Worm (Caenorhabditis elegans): ENCODE measurements around the gene dpy-9.

The dpy-9 gene

ce11 chrIV:295734-296201 is 36.8 kb upstream of the dpy-9 start (continued):
- no peak; the same call in 1 of the 2 replicates for TF ChIP-seq Y53G8AR.9 (GFP tag; conservative IDR thresholded peaks at IDR 0.05)
- TF ChIP-seq let-607 (tag; optimal IDR thresholded peaks at IDR 0.05): peak; percentile 43 to 45
- no peak for TF ChIP-seq him-1 (tag; optimal IDR thresholded peaks at IDR 0.05)
- peak; percentile 16 for TF ChIP-seq lin-54 (GFP tag; optimal IDR thresholded peaks at IDR 0.05)
- TF ChIP-seq ztf-3 (GFP tag; optimal IDR thresholded peaks at IDR 0.05): peak; percentile 0
- TF ChIP-seq ceh-27 (GFP tag; optimal IDR thresholded peaks at IDR 0.05): no peak
- no peak for TF ChIP-seq rcor-1 (GFP tag; IDR thresholded peaks at IDR 0.05)
- peak; percentile 62 for TF ChIP-seq madf-10 (tag; optimal IDR thresholded peaks at IDR 0.05)
- TF ChIP-seq nhr-120 (GFP tag; IDR thresholded peaks at IDR 0.05): 0 out of 2 replicates have a peak, but pooled peaks have one; percentile 62
- no peak for TF ChIP-seq snpc-4 (GFP tag; optimal IDR thresholded peaks at IDR 0.05)
- TF ChIP-seq snpc-4 (tag; optimal IDR thresholded peaks at IDR 0.05): peak in 1 of 4 experiments; percentile 10
- TF ChIP-seq mxl-1 (tag; optimal IDR thresholded peaks at IDR 0.05): no peak

- TF ChIP-seq let-607 (tag; optimal IDR thresholded peaks at IDR 0.05) (no peak), nfyb-1 (GFP tag; IDR thresholded peaks at IDR 0.05) (0 out of 2 replicates have a peak, but pooled peaks have one; percentile 25), attf-5 (GFP tag; optimal IDR thresholded peaks at IDR 0.05) (peak; percentile 9), cebp-1 (GFP tag; IDR thresholded peaks at IDR 0.05) (no peak), cebp-1 (tag; optimal IDR thresholded peaks at IDR 0.05) (peak; percentile 10), lin-26 (GFP tag; IDR thresholded peaks at IDR 0.05) (0 out of 2 replicates have a peak, but pooled peaks have one; percentile 37), lsy-27 (tag; optimal IDR thresholded peaks at IDR 0.05; ENCODE audit: borderline replicate concordance, insufficient read depth) (no peak), madf-3 (GFP tag; IDR thresholded peaks at IDR 0.05) (0 out of 2 replicates have a peak, but pooled peaks have one; percentile 21), nhr-120 (GFP tag; IDR thresholded peaks at IDR 0.05) (0 out of 2 replicates have a peak, but pooled peaks have one; percentile 17)
Observed at ce11 chrIV:294737-295136, 35.7 kb upstream of the dpy-9 start.

ce11 chrIV:293995-294700 is 35.1 kb upstream of the dpy-9 start:
- 0 out of 2 replicates have a peak, but pooled peaks have one; percentile 5 for TF ChIP-seq cebp-2 (GFP tag; IDR thresholded peaks at IDR 0.05)
- TF ChIP-seq F10E7.11 (tag; optimal IDR thresholded peaks at IDR 0.05): no peak
- no peak for TF ChIP-seq T07F8.4 (tag; optimal IDR thresholded peaks at IDR 0.05)
- TF ChIP-seq let-526 (GFP tag; IDR thresholded peaks at IDR 0.05): 0 out of 2 replicates have a peak, but pooled peaks have one; percentile 36

ce11 chrIV:293163-293755 is 34.3 kb upstream of the dpy-9 start:
- no peak for TF ChIP-seq mxl-1 (tag; optimal IDR thresholded peaks at IDR 0.05)
- TF ChIP-seq Y53G8AR.9 (GFP tag; conservative IDR thresholded peaks at IDR 0.05): 0 out of 2 replicates have a peak, but pooled peaks have one; percentile 65
- TF ChIP-seq aptf-3 (GFP tag; IDR thresholded peaks at IDR 0.05): no peak
- TF ChIP-seq athp-1 (tag; optimal IDR thresholded peaks at IDR 0.05): no peak

ce11 chrIV:291851-292367 is 32.9 kb upstream of the dpy-9 start:
- TF ChIP-seq lin-54 (GFP tag; optimal IDR thresholded peaks at IDR 0.05) (peak; percentile 20), Y53G8AR.9 (GFP tag; conservative IDR thresholded peaks at IDR 0.05) (peak; percentile 60; the same call in 1 of the 2 replicates), hmg-1.2 (GFP tag; IDR thresholded peaks at IDR 0.05) (0 out of 2 replicates have a peak, but pooled peaks have one; percentile 16), Y56A3A.18 (GFP tag; IDR thresholded peaks at IDR 0.05) (no peak; the same call in 1 of the 2 replicates), snpc-1.3 (tag; optimal IDR thresholded peaks at IDR 0.05; ENCODE audit: insufficient read depth) (no peak), nhr-90 (tag; optimal IDR thresholded peaks at IDR 0.05) (peak; percentile 42), ekl-4 (GFP tag; IDR thresholded peaks at IDR 0.05) (0 out of 2 replicates have a peak, but pooled peaks have one; percentile 16), pbrm-1 (GFP tag; IDR thresholded peaks at IDR 0.05) (peak; percentile 53; the same call in 1 of the 2 replicates), ztf-18 (tag; optimal IDR thresholded peaks at IDR 0.05) (no peak), lin-40 (tag; optimal IDR thresholded peaks at IDR 0.05) (peak; percentile 45), chd-7 (tag; optimal IDR thresholded peaks at IDR 0.05) (peak; percentile 30), pha-4 (tag; optimal IDR thresholded peaks at IDR 0.05) (peak; percentile 18), ZK185.1 (tag; optimal IDR thresholded peaks at IDR 0.05; ENCODE audit: poor library complexity, severe bottlenecking) (peak; percentile 19), cebp-1 (GFP tag; IDR thresholded peaks at IDR 0.05) (0 out of 2 replicates have a peak, but pooled peaks have one; percentile 17), cebp-1 (tag; optimal IDR thresholded peaks at IDR 0.05) (peak; percentile 47), B0336.3 (GFP tag; IDR thresholded peaks at IDR 0.05) (peak; percentile 66), aptf-3 (GFP tag; IDR thresholded peaks at IDR 0.05) (no peak)

All from whole organism, young adult.